Worm (Caenorhabditis elegans) whole organism, early embryonic: Measurements from ENCODE around the gene nspg-8.

Experiments
- B0310.2 ChIP-seq: sonication (generic microtip); optimal IDR thresholded peaks from 2 replicates; lab custom pipeline; 2016; ENCODE audit warnings: mild to moderate bottlenecking, missing genetic modification characterization, missing compliant biosample characterization
- F13C5.2 ChIP-seq: sonication (generic microtip); optimal IDR thresholded peaks from 2 replicates; lab custom pipeline; 2017; ENCODE audit warnings: mild to moderate bottlenecking, missing genetic modification characterization, inconsistent platforms, missing compliant biosample characterization
- aly-1 ChIP-seq: sonication (generic microtip); optimal IDR thresholded peaks from 2 replicates; lab custom pipeline; 2016; ENCODE audit warnings: missing genetic modification characterization, missing compliant biosample characterization
- ama-1 ChIP-seq: fragments of 150-350 bp; optimal IDR thresholded peaks from 2 replicates; lab custom pipeline; 2014
- ceh-13 ChIP-seq: fragments of 200-800 bp; sonication (Bioruptor generic); optimal IDR thresholded peaks from 2 replicates; lab custom pipeline; 2018; ENCODE audit warnings: mild to moderate bottlenecking, missing genetic modification characterization, missing compliant biosample characterization
- ceh-36 ChIP-seq: sonication (generic microtip); optimal IDR thresholded peaks from 2 replicates; lab custom pipeline; 2016; ENCODE audit warnings: missing genetic modification characterization, inconsistent platforms, missing compliant biosample characterization
- ets-7 ChIP-seq: sonication (generic microtip); optimal IDR thresholded peaks from 2 replicates; lab custom pipeline; 2016; ENCODE audit warnings: missing genotype, missing genetic modification characterization, missing compliant biosample characterization
- flt-1 ChIP-seq: fragments of 200-800 bp; sonication (Bioruptor generic); IDR thresholded peaks from 2 replicates; pipeline ENCODE4 v1.3.6; 2022; ENCODE audit warnings: missing genetic modification characterization, missing compliant biosample characterization
- hmbx-1 ChIP-seq: sonication (generic microtip); optimal IDR thresholded peaks from 2 replicates; lab custom pipeline; 2016; ENCODE audit warnings: mild to moderate bottlenecking, missing genetic modification characterization, missing compliant biosample characterization
- hmg-4 ChIP-seq: fragments of 200-800 bp; sonication (Bioruptor generic); optimal IDR thresholded peaks from 2 replicates; lab custom pipeline; 2018; ENCODE audit warnings: mild to moderate bottlenecking, missing genetic modification characterization, missing compliant biosample characterization
- hnd-1 ChIP-seq: sonication (generic microtip); optimal IDR thresholded peaks from 2 replicates; lab custom pipeline; 2016; ENCODE audit warnings: missing genetic modification characterization, missing compliant biosample characterization
- pes-1 ChIP-seq: fragments of 200-800 bp; sonication (Bioruptor generic); IDR thresholded peaks from 2 replicates; pipeline ENCODE4 v1.3.6; 2022; ENCODE audit warnings: missing genetic modification reagents, missing genetic modification characterization, missing compliant biosample characterization
- scrt-1 ChIP-seq: fragments of 200-800 bp; sonication (Bioruptor generic); IDR thresholded peaks from 2 replicates; pipeline ENCODE4 v1.3.6; 2022; ENCODE audit warnings: missing genetic modification characterization, missing compliant biosample characterization
- sea-1 ChIP-seq: fragments of 200-800 bp; sonication (Bioruptor generic); conservative IDR thresholded peaks from 2 replicates; pipeline ENCODE4 v1.3.6; 2022; ENCODE audit warnings: missing genetic modification characterization, missing compliant biosample characterization
- tbx-11 ChIP-seq: fragments of 200-800 bp; sonication (Bioruptor generic); IDR thresholded peaks from 2 replicates; pipeline ENCODE4 v1.3.6; 2022; ENCODE audit warnings: missing genetic modification characterization, missing compliant biosample characterization
- tbx-37 ChIP-seq: fragments of 200-800 bp; sonication (Bioruptor generic); conservative IDR thresholded peaks from 2 replicates; pipeline ENCODE4 v1.3.6; 2022; ENCODE audit warnings: missing genetic modification reagents, missing genetic modification characterization, missing compliant biosample characterization
- tra-4 ChIP-seq: sonication (generic microtip); optimal IDR thresholded peaks from 2 replicates; lab custom pipeline; 2017; ENCODE audit warnings: missing genetic modification characterization, missing compliant biosample characterization

Gene nspg-8

ce11 chrIII:1210638-1211037 is 28.8 kb downstream of the nspg-8 start:
- TF ChIP-seq F13C5.2 (tag; lab: Kevin White, UChicago) (no peak), tbx-37 (GFP tag; lab: Robert Waterston, UW) (no peak), sea-1 (GFP tag; lab: Robert Waterston, UW) (no peak), ama-1 (lab: Kevin White, UChicago) (no peak), scrt-1 (GFP tag; lab: Robert Waterston, UW) (no peak), hmbx-1 (tag; lab: Kevin White, UChicago) (no peak), tbx-11 (GFP tag; lab: Robert Waterston, UW) (no peak), aly-1 (tag; lab: Kevin White, UChicago) (no peak), hmg-4 (no peak), pes-1 (GFP tag; lab: Robert Waterston, UW) (no peak), ets-7 (tag; lab: Kevin White, UChicago) (no peak), ceh-36 (no peak), flt-1 (GFP tag; lab: Robert Waterston, UW) (no peak), hnd-1 (no peak), B0310.2 (no peak), tra-4 (tag; lab: Kevin White, UChicago) (no peak), ceh-13 (no peak)

ce11 chrIII:1214121-1214673 is 32.3 kb downstream of the nspg-8 start:
- TF ChIP-seq B0310.2 (no peak), scrt-1 (GFP tag; lab: Robert Waterston, UW) (no peak), flt-1 (GFP tag; lab: Robert Waterston, UW) (no peak), ama-1 (lab: Kevin White, UChicago) (no peak), hmg-4 (no peak), hmbx-1 (tag; lab: Kevin White, UChicago) (no peak), ceh-36 (no peak), tbx-11 (GFP tag; lab: Robert Waterston, UW) (no peak)

ce11 chrIII:1214680-1215079 is 32.8 kb downstream of the nspg-8 start, which contains the start of gene Y119D3B.21:
Gene Y119D3B.21 (plus strand): TSS chrIII:1215000.
- TF ChIP-seq B0310.2: no peak
- no peak for TF ChIP-seq aly-1 (tag; lab: Kevin White, UChicago)
- TF ChIP-seq tra-4 (tag; lab: Kevin White, UChicago): no peak
- TF ChIP-seq tbx-11 (GFP tag; lab: Robert Waterston, UW): no peak
- TF ChIP-seq hnd-1: no peak
- TF ChIP-seq ceh-36: no peak
- no peak for TF ChIP-seq scrt-1 (GFP tag; lab: Robert Waterston, UW)
- TF ChIP-seq hmbx-1 (tag; lab: Kevin White, UChicago): no peak
- no peak for TF ChIP-seq tbx-37 (GFP tag; lab: Robert Waterston, UW)
- TF ChIP-seq sea-1 (GFP tag; lab: Robert Waterston, UW): no peak
- TF ChIP-seq flt-1 (GFP tag; lab: Robert Waterston, UW): no peak
- TF ChIP-seq ceh-13: no peak
- no peak for TF ChIP-seq hmg-4
- TF ChIP-seq ama-1 (lab: Kevin White, UChicago): no peak

- TF ChIP-seq tbx-37 (GFP tag; lab: Robert Waterston, UW) (no peak), pes-1 (GFP tag; lab: Robert Waterston, UW) (no peak), tra-4 (tag; lab: Kevin White, UChicago) (no peak), F13C5.2 (tag; lab: Kevin White, UChicago) (no peak), ceh-13 (no peak), scrt-1 (GFP tag; lab: Robert Waterston, UW) (no peak), B0310.2 (no peak), hmg-4 (no peak), flt-1 (GFP tag; lab: Robert Waterston, UW) (no peak), ceh-36 (no peak), sea-1 (GFP tag; lab: Robert Waterston, UW) (no peak), hnd-1 (no peak), ama-1 (lab: Kevin White, UChicago) (no peak), ets-7 (tag; lab: Kevin White, UChicago) (no peak), aly-1 (tag; lab: Kevin White, UChicago) (no peak), tbx-11 (GFP tag; lab: Robert Waterston, UW) (no peak), hmbx-1 (tag; lab: Kevin White, UChicago) (no peak)
Observed at ce11 chrIII:1216096-1216495, 34.2 kb downstream of the nspg-8 start.

- TF ChIP-seq sea-1 (GFP tag; lab: Robert Waterston, UW): 0 out of 2 replicates have a peak, but pooled peaks have one; percentile 64
- peak; percentile 77 for TF ChIP-seq scrt-1 (GFP tag; lab: Robert Waterston, UW)
- peak; percentile 31 for TF ChIP-seq ceh-13
- TF ChIP-seq ets-7 (tag; lab: Kevin White, UChicago): no peak
- TF ChIP-seq flt-1 (GFP tag; lab: Robert Waterston, UW): peak; percentile 77
- TF ChIP-seq ama-1 (lab: Kevin White, UChicago): no peak
- no peak for TF ChIP-seq hmbx-1 (tag; lab: Kevin White, UChicago)
- peak; percentile 76 for TF ChIP-seq ceh-36
- peak; percentile 73 for TF ChIP-seq aly-1 (tag; lab: Kevin White, UChicago)
- peak; percentile 58 for TF ChIP-seq F13C5.2 (tag; lab: Kevin White, UChicago)
- TF ChIP-seq hnd-1: peak; percentile 0
- no peak for TF ChIP-seq tra-4 (tag; lab: Kevin White, UChicago)
- peak; percentile 57 for TF ChIP-seq B0310.2
- peak; percentile 12 for TF ChIP-seq hmg-4
- TF ChIP-seq tbx-11 (GFP tag; lab: Robert Waterston, UW): peak; percentile 73
- peak; percentile 40 for TF ChIP-seq tbx-37 (GFP tag; lab: Robert Waterston, UW)
- peak; percentile 83 for TF ChIP-seq pes-1 (GFP tag; lab: Robert Waterston, UW)
Observed at ce11 chrIII:1218221-1218620, 36.4 kb downstream of the nspg-8 start.

ce11 chrIII:1218998-1219397 is 37.1 kb downstream of the nspg-8 start:
- TF ChIP-seq ama-1 (lab: Kevin White, UChicago) (no peak), aly-1 (tag; lab: Kevin White, UChicago) (no peak), flt-1 (GFP tag; lab: Robert Waterston, UW) (no peak), tbx-37 (GFP tag; lab: Robert Waterston, UW) (no peak), hmbx-1 (tag; lab: Kevin White, UChicago) (no peak), ceh-36 (no peak), tbx-11 (GFP tag; lab: Robert Waterston, UW) (no peak), B0310.2 (no peak), tra-4 (tag; lab: Kevin White, UChicago) (no peak), ets-7 (tag; lab: Kevin White, UChicago) (no peak), hmg-4 (no peak), sea-1 (GFP tag; lab: Robert Waterston, UW) (no peak)
